Fruit fly (Drosophila melanogaster): ENCODE results near the gene CG5011.

CG5011 gene

dm6 chr2L:1207432-1207831 lies 7.0 kb downstream of the CG5011 start (continued):
- TF ChIP-seq ems (GFP tag; optimal IDR thresholded peaks at IDR 0.05) (no peak), Doc3 (GFP tag; IDR thresholded peaks at IDR 0.05; ENCODE audit: partially characterized antibody) (no peak), nerfin-2 (GFP tag; IDR thresholded peaks at IDR 0.05; ENCODE audit: partially characterized antibody) (no peak), CG8388 (GFP tag; optimal IDR thresholded peaks at IDR 0.05) (no peak), gcm2 (GFP tag; optimal IDR thresholded peaks at IDR 0.05) (no peak), gro (GFP tag; optimal IDR thresholded peaks at IDR 0.05) (no peak), CG10565 (GFP tag; optimal IDR thresholded peaks at IDR 0.05) (no peak), repo (GFP tag; optimal IDR thresholded peaks at IDR 0.05) (no peak), BtbVII (GFP tag; optimal IDR thresholded peaks at IDR 0.05) (peak; percentile 1), az2 (GFP tag; optimal IDR thresholded peaks at IDR 0.05) (no peak), Six4 (GFP tag; optimal IDR thresholded peaks at IDR 0.05) (no peak), CG16813 (GFP tag; IDR thresholded peaks at IDR 0.05; ENCODE audit: partially characterized antibody) (no peak), mirr (GFP tag; optimal IDR thresholded peaks at IDR 0.05) (no peak), slou (GFP tag; optimal IDR thresholded peaks at IDR 0.05) (peak; percentile 4), NfI (GFP tag; optimal IDR thresholded peaks at IDR 0.05) (no peak), CG10543 (GFP tag; optimal IDR thresholded peaks at IDR 0.05) (no peak), al (GFP tag; IDR thresholded peaks at IDR 0.05) (no peak), jing (GFP tag; optimal IDR thresholded peaks at IDR 0.05) (no peak), HLHmδ (GFP tag; optimal IDR thresholded peaks at IDR 0.05) (no peak), CG13894 (tag; optimal IDR thresholded peaks at IDR 0.05) (peak; percentile 18), Kr (GFP tag; optimal IDR thresholded peaks at IDR 0.05) (no peak), CG8281 (tag; optimal IDR thresholded peaks at IDR 0.05) (no peak), Usf (GFP tag; optimal IDR thresholded peaks at IDR 0.05) (no peak), lilli (GFP tag; optimal IDR thresholded peaks at IDR 0.05) (peak; percentile 29), gsb (GFP tag; IDR thresholded peaks at IDR 0.05) (no peak), Sin3A (optimal IDR thresholded peaks at IDR 0.05) (no peak), hkb (optimal IDR thresholded peaks at IDR 0.05) (no peak), hkb (GFP tag; IDR thresholded peaks at IDR 0.05) (peak; percentile 75), Aef1 (GFP tag; IDR thresholded peaks at IDR 0.05) (peak; percentile 64), CG8478 (optimal IDR thresholded peaks at IDR 0.05) (no peak), CG6791 (GFP tag; IDR thresholded peaks at IDR 0.05; ENCODE audit: partially characterized antibody) (no peak), rib (GFP tag; IDR thresholded peaks at IDR 0.05) (0 out of 2 replicates have a peak, but pooled peaks have one; percentile 40), Atf3 (GFP tag; optimal IDR thresholded peaks at IDR 0.05) (no peak)

DNA sequence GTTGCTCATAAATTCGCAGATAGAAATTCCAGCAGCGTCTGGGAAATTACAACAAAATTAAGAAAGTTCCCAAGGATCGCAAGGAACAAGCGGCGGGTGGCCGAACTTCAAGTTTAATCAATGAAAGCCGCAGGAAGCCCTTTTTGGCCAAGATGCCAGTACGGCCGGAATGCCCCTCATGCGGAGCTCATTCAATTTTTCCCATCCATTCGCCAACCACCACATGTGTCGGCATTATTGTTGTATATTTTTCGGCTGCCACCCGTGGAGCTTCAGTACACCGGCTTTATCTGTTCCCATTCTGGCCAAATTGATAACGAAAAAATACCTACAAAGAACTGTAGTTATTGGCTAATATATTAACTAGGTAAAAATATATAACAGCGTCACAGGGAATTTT lies 11.1 kb downstream of the CG5011 start:
- TF ChIP-seq TFAM (GFP tag; optimal IDR thresholded peaks at IDR 0.05) (no peak), Drgx (GFP tag; IDR thresholded peaks at IDR 0.05) (no peak), CG5180 (GFP tag; optimal IDR thresholded peaks at IDR 0.05) (no peak), al (GFP tag; IDR thresholded peaks at IDR 0.05) (no peak), CG12744 (GFP tag; optimal IDR thresholded peaks at IDR 0.05) (no peak), CG13287 (GFP tag; IDR thresholded peaks at IDR 0.05; ENCODE audit: partially characterized antibody) (peak; percentile 48), Med (GFP tag) (peak; percentile 23), Mad (GFP tag; optimal IDR thresholded peaks at IDR 0.05) (no peak), CG31224 (GFP tag; IDR thresholded peaks at IDR 0.05) (no peak), CG4328 (GFP tag; optimal IDR thresholded peaks at IDR 0.05) (no peak), CG17612 (GFP tag; IDR thresholded peaks at IDR 0.05) (peak; percentile 56; the same call in 1 of the 2 replicates), wek (GFP tag; optimal IDR thresholded peaks at IDR 0.05) (peak; percentile 76), sens (GFP tag) (peak; percentile 16), CrebB (tag; optimal IDR thresholded peaks at IDR 0.05) (no peak), CG8290 (GFP tag; optimal IDR thresholded peaks at IDR 0.05) (no peak), CG8290 (tag; optimal IDR thresholded peaks at IDR 0.05) (peak in 1 of 2 experiments; percentile 11), CG15269 (tag; optimal IDR thresholded peaks at IDR 0.05) (peak; percentile 0), CG2120 (GFP tag; optimal IDR thresholded peaks at IDR 0.05) (peak; percentile 29), CG15601 (tag; optimal IDR thresholded peaks at IDR 0.05) (peak; percentile 30)

Measured in whole organism, embryonic.